Worm (Caenorhabditis elegans) whole organism, L2 larva: ENCODE data around the gene vang-1.
"Not testable (repeated sequence)": the region's sequence is repeated elsewhere in the genome, so short reads cannot be mapped to it uniquely, and the experiment has no call there.

ENCODE experiments used
- F13H6.1 ChIP-seq: sonication (generic microtip); optimal IDR thresholded peaks from 2 replicates; lab custom pipeline; 2016; ENCODE audit warnings: missing genetic modification characterization, missing compliant biosample characterization
- R02D3.7 ChIP-seq: fragments of 150-350 bp; optimal IDR thresholded peaks from 2 replicates; lab custom pipeline; 2014; ENCODE audit warnings: missing biosample characterization, missing genetic modification characterization
- Y55F3AM.14 ChIP-seq: fragments of 200-800 bp; sonication (Bioruptor generic); optimal IDR thresholded peaks from 2 replicates; lab custom pipeline; 2018; ENCODE audit warnings: mild to moderate bottlenecking, missing genetic modification characterization, missing compliant biosample characterization
- alr-1 ChIP-seq: fragments of 150-350 bp; optimal IDR thresholded peaks from 2 replicates; lab custom pipeline; 2014; ENCODE audit warnings: missing biosample characterization, missing genetic modification characterization
- aly-2 ChIP-seq: fragments of 150-350 bp; optimal IDR thresholded peaks from 2 replicates; lab custom pipeline; 2014; ENCODE audit warnings: missing biosample characterization, missing genetic modification characterization
- blmp-1 ChIP-seq: sonication (generic microtip); optimal IDR thresholded peaks from 2 replicates; lab custom pipeline; 2017; ENCODE audit warnings: missing genetic modification characterization, mild to moderate bottlenecking, missing compliant biosample characterization, antibody characterized with exemption, moderate library complexity; ENCODE audit not compliant: insufficient read depth
- crh-2 ChIP-seq: sonication (generic microtip); optimal IDR thresholded peaks from 2 replicates; lab custom pipeline; 2017; ENCODE audit warnings: missing biosample characterization, missing genetic modification characterization
- dmd-4 ChIP-seq: sonication (generic microtip); optimal IDR thresholded peaks from 2 replicates; lab custom pipeline; 2017; ENCODE audit warnings: missing biosample characterization, missing genetic modification characterization
- egl-27 ChIP-seq: sonication (generic microtip); optimal IDR thresholded peaks from 3 replicates; lab custom pipeline; 2017; ENCODE audit warnings: missing biosample characterization, missing genetic modification reagents, missing genetic modification characterization
- elt-1 ChIP-seq: fragments of 150-350 bp; optimal IDR thresholded peaks from 2 replicates; lab custom pipeline; 2014; ENCODE audit warnings: missing biosample characterization, missing genetic modification characterization
- fos-1 ChIP-seq: fragments of 150-350 bp; optimal IDR thresholded peaks from 2 replicates; lab custom pipeline; 2014; ENCODE audit warnings: missing biosample characterization, missing genetic modification characterization
- gmeb-1 ChIP-seq: fragments of 150-350 bp; optimal IDR thresholded peaks from 2 replicates; lab custom pipeline; 2014; ENCODE audit warnings: missing biosample characterization, missing genetic modification characterization
- lin-11 ChIP-seq: fragments of 150-350 bp; sonication (generic microtip); optimal IDR thresholded peaks from 2 replicates; lab custom pipeline; 2014; ENCODE audit warnings: missing biosample characterization, missing genetic modification characterization, inconsistent platforms, mixed read lengths
- nhr-10 ChIP-seq: sonication (generic microtip); optimal IDR thresholded peaks from 2 replicates; lab custom pipeline; 2017; ENCODE audit warnings: missing biosample characterization, missing genetic modification characterization
- nhr-11 ChIP-seq: fragments of 150-350 bp; optimal IDR thresholded peaks from 2 replicates; lab custom pipeline; 2014; ENCODE audit warnings: missing biosample characterization, missing genetic modification characterization
- nhr-12 ChIP-seq: fragments of 150-350 bp; optimal IDR thresholded peaks from 2 replicates; lab custom pipeline; 2014; ENCODE audit warnings: missing biosample characterization, missing genetic modification characterization
- nhr-129 ChIP-seq: fragments of 150-350 bp; optimal IDR thresholded peaks from 2 replicates; lab custom pipeline; 2014; ENCODE audit warnings: missing biosample characterization, missing genetic modification characterization
- nhr-21 ChIP-seq: fragments of 150-350 bp; optimal IDR thresholded peaks from 2 replicates; lab custom pipeline; 2014; ENCODE audit warnings: missing biosample characterization, missing genetic modification characterization
- nhr-23 ChIP-seq: fragments of 150-350 bp; optimal IDR thresholded peaks from 2 replicates; lab custom pipeline; 2014; ENCODE audit warnings: missing biosample characterization, missing genetic modification reagents, missing genetic modification characterization
- nhr-237 ChIP-seq: fragments of 150-350 bp; optimal IDR thresholded peaks from 2 replicates; lab custom pipeline; 2014; ENCODE audit warnings: missing biosample characterization, missing genetic modification characterization
- nhr-25 ChIP-seq: fragments of 150-350 bp; sonication (generic microtip); optimal IDR thresholded peaks from 3 replicates; lab custom pipeline; 2014; ENCODE audit warnings: missing biosample characterization, missing genetic modification characterization
- nhr-6 ChIP-seq: fragments of 150-350 bp; optimal IDR thresholded peaks from 2 replicates; lab custom pipeline; 2014; ENCODE audit warnings: missing biosample characterization, missing genetic modification characterization
- nhr-77 ChIP-seq: fragments of 150-350 bp; optimal IDR thresholded peaks from 2 replicates; lab custom pipeline; 2014; ENCODE audit warnings: missing biosample characterization, missing genetic modification characterization
- sem-4 ChIP-seq: fragments of 150-350 bp; optimal IDR thresholded peaks from 2 replicates; lab custom pipeline; 2014; ENCODE audit warnings: missing biosample characterization, missing genetic modification reagents, missing genetic modification characterization
- skn-1 ChIP-seq: sonication (generic microtip); optimal IDR thresholded peaks from 2 replicates; lab custom pipeline; 2017; ENCODE audit warnings: missing biosample characterization, missing genetic modification characterization
- sma-3 ChIP-seq: sonication (generic microtip); optimal IDR thresholded peaks from 2 replicates; lab custom pipeline; 2016; ENCODE audit warnings: missing genetic modification reagents, missing genetic modification characterization, missing compliant biosample characterization
- sma-9 ChIP-seq, 2 experiments: fragments of 150-350 bp in 1 of 2; sonication (generic microtip) in 1 of 2; optimal IDR thresholded peaks; 2 replicates each; lab custom pipeline; 2014 to 2016; ENCODE audit warnings: missing genetic modification characterization in 2 of 2, mild to moderate bottlenecking in 1 of 2, missing biosample characterization in 1 of 2, missing compliant biosample characterization in 1 of 2, missing genetic modification reagents in 1 of 2, moderate library complexity in 1 of 2
- snpc-4 ChIP-seq: fragments of 150-350 bp; optimal IDR thresholded peaks from 2 replicates; lab custom pipeline; 2014; ENCODE audit warnings: missing biosample characterization, missing genetic modification characterization
- unc-55 ChIP-seq: fragments of 150-350 bp; sonication (generic microtip); optimal IDR thresholded peaks from 3 replicates; lab custom pipeline; 2014; ENCODE audit warnings: missing biosample characterization, missing genetic modification reagents, missing genetic modification characterization
- ztf-11 ChIP-seq: sonication (generic microtip); optimal IDR thresholded peaks from 2 replicates; lab custom pipeline; 2017; ENCODE audit warnings: missing biosample characterization, missing genetic modification characterization

The vang-1 gene

ce11 chrX:2891141-2891739, 5.6 kb downstream of the vang-1 start, which contains the start of gene B0410.3 (continued):
- TF ChIP-seq crh-2 (tag; lab: Kevin White, UChicago) (peak; percentile 53), nhr-10 (tag; lab: Kevin White, UChicago) (no peak), aly-2 (tag; lab: Kevin White, UChicago) (no peak)

- TF ChIP-seq snpc-4 (tag; lab: Kevin White, UChicago) (peak; percentile 92), R02D3.7 (no peak)
Measured at ce11 chrX:2891879-2892278, 6.2 kb downstream of the vang-1 start.

ce11 chrX:2893026-2893662, 7.5 kb downstream of the vang-1 start:
- TF ChIP-seq crh-2 (tag; lab: Kevin White, UChicago) (no peak), fos-1 (no peak), nhr-21 (tag; lab: Kevin White, UChicago) (peak; percentile 82), alr-1 (tag; lab: Kevin White, UChicago) (no peak), sma-3 (GFP tag; lab: Kevin White, UChicago) (peak; percentile 74), sem-4 (no peak), skn-1 (tag; lab: Kevin White, UChicago) (no peak), R02D3.7 (no peak), nhr-6 (tag; lab: Kevin White, UChicago) (no peak), nhr-11 (tag; lab: Kevin White, UChicago) (no peak), gmeb-1 (tag; lab: Kevin White, UChicago) (no peak), ztf-11 (tag; lab: Kevin White, UChicago) (no peak), sma-9 (GFP tag; optimal IDR thresholded peaks at IDR 0.05; lab: Kevin White, UChicago) (peak; percentile 84), sma-9 (tag; optimal IDR thresholded peaks at IDR 0.05; lab: Kevin White, UChicago) (no peak), nhr-23 (tag; lab: Kevin White, UChicago) (no peak), nhr-10 (tag; lab: Kevin White, UChicago) (no peak), dmd-4 (tag; lab: Kevin White, UChicago) (no peak), lin-11 (tag; lab: Kevin White, UChicago) (no peak), nhr-237 (tag; lab: Kevin White, UChicago) (no peak), snpc-4 (tag; lab: Kevin White, UChicago) (no peak), nhr-129 (tag; lab: Kevin White, UChicago) (peak; percentile 33), F13H6.1 (no peak), nhr-77 (tag; lab: Kevin White, UChicago) (no peak), elt-1 (tag; lab: Kevin White, UChicago) (no peak), nhr-12 (no peak), nhr-25 (tag; lab: Kevin White, UChicago) (peak; percentile 82)
- TF ChIP-seq, all 48 proteins: peak for 5

ce11 chrX:2894273-2894672, 8.6 kb downstream of the vang-1 start, which contains the start of gene B0410.1:
B0410.1 (plus strand) TSS chrX:2894573.
- TF ChIP-seq egl-27; nhr-237 (tag; lab: Kevin White, UChicago); Y55F3AM.14 (GFP tag; lab: Kevin White, UChicago): not testable (repeated sequence)

DNA sequence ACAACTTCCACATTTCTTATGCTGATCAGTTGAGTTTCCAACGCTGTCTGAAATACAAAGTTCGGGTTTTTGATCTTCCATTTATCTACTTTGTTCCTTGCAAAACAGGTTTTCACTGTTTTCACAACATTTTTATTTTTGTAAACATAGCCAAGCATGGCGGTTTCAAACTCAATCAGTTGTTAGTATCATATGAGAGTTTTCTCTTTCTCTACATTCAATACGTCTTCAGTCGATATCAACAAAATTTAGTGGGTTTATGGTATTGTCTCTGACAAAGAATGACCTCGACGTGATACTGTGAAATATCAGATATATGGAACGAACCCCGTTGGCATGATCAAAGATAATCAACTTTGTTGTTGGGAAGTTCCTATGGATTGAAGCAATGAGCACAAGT, 10.0 kb downstream of the vang-1 start:
- TF ChIP-seq nhr-77 (tag; lab: Kevin White, UChicago): no peak
- TF ChIP-seq sma-9 (GFP tag; optimal IDR thresholded peaks at IDR 0.05; lab: Kevin White, UChicago): peak; percentile 13
- TF ChIP-seq sma-9 (tag; optimal IDR thresholded peaks at IDR 0.05; lab: Kevin White, UChicago): no peak
- TF ChIP-seq nhr-25 (tag; lab: Kevin White, UChicago): peak; percentile 47
- no peak for TF ChIP-seq elt-1 (tag; lab: Kevin White, UChicago)
- TF ChIP-seq blmp-1 (tag; lab: Kevin White, UChicago): peak; percentile 46
- TF ChIP-seq, all 48 proteins: peak for 3

ce11 chrX:2898256-2898655, 12.6 kb downstream of the vang-1 start, which contains the start of gene F52B10.3:
F52B10.3 (minus strand) TSS chrX:2898356.
- no peak for TF ChIP-seq blmp-1 (tag; lab: Kevin White, UChicago)
- TF ChIP-seq unc-55 (GFP tag; lab: Kevin White, UChicago): peak; percentile 14
